Fruit fly (Drosophila melanogaster) whole organism, wandering third instar larva: ENCODE data around the gene Tsp66E.

Source experiments
- Abd-B ChIP-seq: fragments of >200 bp; optimal IDR thresholded peaks from 2 replicates; lab custom pipeline; 2017; ENCODE audit warnings: missing biosample characterization, missing genetic modification characterization
- CrebA ChIP-seq: fragments of 200-800 bp; sonication (Bioruptor generic); optimal IDR thresholded peaks from 2 replicates; lab custom pipeline; 2016; ENCODE audit warnings: missing biosample characterization, mild to moderate bottlenecking, missing genetic modification characterization, borderline replicate concordance
- Hnf4 ChIP-seq: fragments of 200-800 bp; sonication (Bioruptor generic); optimal IDR thresholded peaks from 2 replicates; lab custom pipeline; 2016; ENCODE audit warnings: missing biosample characterization, mild to moderate bottlenecking, missing genetic modification characterization
- Hr78 ChIP-seq: fragments of >200 bp; optimal IDR thresholded peaks from 2 replicates; lab custom pipeline; 2017; ENCODE audit warnings: missing biosample characterization, missing genetic modification characterization
- Hr83 ChIP-seq: fragments of 200-300 bp; sonication (Bioruptor generic); optimal IDR thresholded peaks from 2 replicates; lab custom pipeline; 2016; ENCODE audit warnings: missing biosample characterization, mild to moderate bottlenecking, missing genetic modification characterization, moderate library complexity; ENCODE audit not compliant: poor library complexity, severe bottlenecking
- Jra ChIP-seq: sonication (Bioruptor generic); optimal IDR thresholded peaks from 2 replicates; lab custom pipeline; 2016; ENCODE audit warnings: missing biosample characterization, missing genetic modification characterization
- Mio ChIP-seq: sonication (Bioruptor generic); optimal IDR thresholded peaks from 2 replicates; lab custom pipeline; 2016; ENCODE audit warnings: missing biosample characterization, missing genetic modification characterization
- Myc ChIP-seq: fragments of >200 bp; optimal IDR thresholded peaks from 2 replicates; lab custom pipeline; 2017
- N ChIP-seq: fragments of >200 bp; optimal IDR thresholded peaks from 2 replicates; lab custom pipeline; 2018; ENCODE audit warnings: missing biosample characterization, missing external identifiers, missing genetic modification characterization
- OdsH ChIP-seq: fragments of 200-800 bp; sonication (Bioruptor generic); optimal IDR thresholded peaks from 2 replicates; lab custom pipeline; 2016; ENCODE audit warnings: missing biosample characterization, mild to moderate bottlenecking, missing genetic modification characterization
- Rel ChIP-seq, 2 experiments: fragments of 200-800 bp; sonication (Bioruptor generic) in 1 of 2; optimal IDR thresholded peaks; 2 replicates in 1 of 2; 3 replicates in 1 of 2; lab custom pipeline; 2016 to 2019; ENCODE audit warnings: mild to moderate bottlenecking in 2 of 2, missing biosample characterization in 2 of 2, missing genetic modification characterization in 2 of 2, moderate library complexity in 1 of 2
- Sp1 ChIP-seq: fragments of 200-800 bp; sonication (Bioruptor generic); optimal IDR thresholded peaks from 3 replicates; lab custom pipeline; 2019; ENCODE audit warnings: missing biosample characterization, mild to moderate bottlenecking, missing genetic modification characterization, moderate library complexity
- Vsx2 ChIP-seq: fragments of 200-300, 225-300 bp; sonication (Bioruptor generic); optimal IDR thresholded peaks from 2 replicates; lab custom pipeline; 2018; ENCODE audit warnings: missing biosample characterization, missing genetic modification characterization; ENCODE audit not compliant: partially characterized antibody
- brk ChIP-seq: fragments of 200-800 bp; sonication (Bioruptor generic); optimal IDR thresholded peaks from 2 replicates; lab custom pipeline; 2016; ENCODE audit warnings: missing biosample characterization, mild to moderate bottlenecking, missing genetic modification characterization
- dl ChIP-seq, 2 experiments: fragments of 175-275, 200-275 bp in 1 of 2; fragments of 200-275 bp in 1 of 2; sonication (Bioruptor generic); optimal IDR thresholded peaks; lab custom pipeline; 2018; ENCODE audit warnings: mild to moderate bottlenecking in 2 of 2, missing biosample characterization in 2 of 2, missing genetic modification characterization in 2 of 2, moderate library complexity in 2 of 2; ENCODE audit not compliant: partially characterized antibody in 2 of 2, insufficient read depth in 1 of 2
- dmrt93B ChIP-seq: fragments of 200-800 bp; sonication (Bioruptor generic); optimal IDR thresholded peaks from 2 replicates; lab custom pipeline; 2018; ENCODE audit warnings: missing biosample characterization, mild to moderate bottlenecking, missing genetic modification characterization
- dsf ChIP-seq: sonication (Bioruptor generic); optimal IDR thresholded peaks from 2 replicates; lab custom pipeline; 2016; ENCODE audit warnings: missing biosample characterization, missing genetic modification characterization, borderline replicate concordance
- ey ChIP-seq: fragments of 200-800 bp; sonication (Bioruptor generic); optimal IDR thresholded peaks from 2 replicates; lab custom pipeline; 2016; ENCODE audit warnings: missing biosample characterization, missing genetic modification characterization
- h ChIP-seq: fragments of 200-800 bp; sonication (Bioruptor generic); optimal IDR thresholded peaks from 3 replicates; lab custom pipeline; 2016; ENCODE audit warnings: missing biosample characterization, mild to moderate bottlenecking, missing genetic modification characterization
- jim ChIP-seq: fragments of 175-275, 200-325 bp; sonication (Bioruptor generic); optimal IDR thresholded peaks from 2 replicates; lab custom pipeline; 2016; ENCODE audit warnings: missing biosample characterization, mild to moderate bottlenecking, missing genetic modification characterization
- psq ChIP-seq: fragments of 200-800 bp; sonication (Bioruptor generic); optimal IDR thresholded peaks from 3 replicates; lab custom pipeline; 2017; ENCODE audit warnings: missing biosample characterization, mild to moderate bottlenecking, missing genetic modification characterization, moderate library complexity
- sage ChIP-seq: fragments of 200-800 bp; sonication (Bioruptor generic); optimal IDR thresholded peaks from 2 replicates; lab custom pipeline; 2016; ENCODE audit warnings: missing biosample characterization, mild to moderate bottlenecking, missing genetic modification characterization
- tai ChIP-seq: sonication (Bioruptor generic); optimal IDR thresholded peaks from 2 replicates; lab custom pipeline; 2016; ENCODE audit warnings: missing biosample characterization, missing genetic modification characterization

The Tsp66E gene

dm6 chr3L:8979780-8980179, 67.5 kb downstream of the Tsp66E start, which contains the start of gene CG5644:
CG5644 (minus strand) TSS chr3L:8979880.
- no peak for TF ChIP-seq Rel (GFP tag; optimal IDR thresholded peaks at IDR 0.05; lab: Kevin White, UChicago)
- no peak for TF ChIP-seq Rel (tag; optimal IDR thresholded peaks at IDR 0.05; lab: Kevin White, UChicago)
- TF ChIP-seq N = no peak
- no peak for TF ChIP-seq dl (GFP tag; optimal IDR thresholded peaks at IDR 0.05; lab: Kevin White, UChicago; ENCODE audit: insufficient read depth in 1 of 2, partially characterized antibody in 2 of 2)
- TF ChIP-seq dsf (GFP tag; lab: Kevin White, UChicago) = no peak
- TF ChIP-seq ey (GFP tag; lab: Kevin White, UChicago) = no peak
- no peak for TF ChIP-seq Myc (lab: Kevin White, UChicago)
- TF ChIP-seq Abd-B (GFP tag; lab: Kevin White, UChicago) = no peak
- no peak for TF ChIP-seq dmrt93B (GFP tag; lab: Kevin White, UChicago)
- no peak for TF ChIP-seq OdsH (GFP tag; lab: Kevin White, UChicago)
- TF ChIP-seq tai (GFP tag; lab: Kevin White, UChicago) = no peak
- no peak for TF ChIP-seq Sp1 (GFP tag; lab: Kevin White, UChicago)
- no peak for TF ChIP-seq Hr83 (GFP tag; lab: Kevin White, UChicago)
- no peak for TF ChIP-seq h (GFP tag; lab: Kevin White, UChicago)
- no peak for TF ChIP-seq CrebA (GFP tag; lab: Kevin White, UChicago)

DNA sequence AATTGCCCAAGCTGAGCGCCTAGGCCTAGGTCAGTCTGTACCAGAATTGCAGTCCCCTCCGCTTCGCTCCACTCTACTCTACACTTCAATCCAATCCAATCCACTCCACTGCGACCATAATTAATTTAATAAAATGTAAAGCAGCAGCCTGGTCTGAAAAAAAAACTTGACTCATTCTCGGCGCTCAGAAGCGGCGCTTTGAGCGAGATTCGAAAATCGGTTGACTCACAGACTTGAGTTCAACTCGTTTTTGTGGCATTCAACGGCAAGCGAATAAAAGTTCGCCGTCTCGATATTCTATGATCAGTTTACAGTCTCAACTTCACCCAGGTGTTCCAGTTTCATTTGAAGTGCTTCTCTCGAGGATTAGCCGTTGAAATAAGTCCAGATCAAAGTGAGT, 69.2 kb downstream of the Tsp66E start, which contains the start of gene CG13314:
TSS of gene CG13314 (plus strand) at position 301 of the 400 bp plus-strand sequence.
- TF ChIP-seq dmrt93B (GFP tag; lab: Kevin White, UChicago) = no peak
- TF ChIP-seq psq (GFP tag; lab: Kevin White, UChicago) = no peak
- no peak for TF ChIP-seq jim (GFP tag; lab: Kevin White, UChicago)
- no peak for TF ChIP-seq sage
- no peak for TF ChIP-seq h (GFP tag; lab: Kevin White, UChicago)
- TF ChIP-seq Rel (GFP tag; optimal IDR thresholded peaks at IDR 0.05; lab: Kevin White, UChicago) = no peak
- no peak for TF ChIP-seq Rel (tag; optimal IDR thresholded peaks at IDR 0.05; lab: Kevin White, UChicago)
- TF ChIP-seq dl (GFP tag; optimal IDR thresholded peaks at IDR 0.05; lab: Kevin White, UChicago; ENCODE audit: insufficient read depth in 1 of 2, partially characterized antibody in 2 of 2) = no peak
- no peak for TF ChIP-seq Hr78
- no peak for TF ChIP-seq Mio (GFP tag; lab: Kevin White, UChicago)
- TF ChIP-seq Hnf4 = no peak
- no peak for TF ChIP-seq ey (GFP tag; lab: Kevin White, UChicago)
- TF ChIP-seq CrebA (GFP tag; lab: Kevin White, UChicago) = no peak
- TF ChIP-seq Jra (GFP tag; lab: Kevin White, UChicago) = no peak
- no peak for TF ChIP-seq Sp1 (GFP tag; lab: Kevin White, UChicago)
- TF ChIP-seq brk (GFP tag; lab: Kevin White, UChicago) = no peak
- TF ChIP-seq Vsx2 = no peak
- TF ChIP-seq, all 38 proteins: peak for 0
